Worm (Caenorhabditis elegans) whole organism, late embryonic: ENCODE data around the gene cogc-6.

Experiments
- F13H6.1 ChIP-seq: sonication (generic microtip); optimal IDR thresholded peaks from 2 replicates; lab custom pipeline; 2016; ENCODE audit warnings: missing genetic modification characterization, missing compliant biosample characterization
- lin-11 ChIP-seq: fragments of 200-800 bp; sonication (Bioruptor generic); optimal IDR thresholded peaks from 2 replicates; lab custom pipeline; 2018; ENCODE audit warnings: mild to moderate bottlenecking, missing genetic modification characterization, missing compliant biosample characterization

DNA sequence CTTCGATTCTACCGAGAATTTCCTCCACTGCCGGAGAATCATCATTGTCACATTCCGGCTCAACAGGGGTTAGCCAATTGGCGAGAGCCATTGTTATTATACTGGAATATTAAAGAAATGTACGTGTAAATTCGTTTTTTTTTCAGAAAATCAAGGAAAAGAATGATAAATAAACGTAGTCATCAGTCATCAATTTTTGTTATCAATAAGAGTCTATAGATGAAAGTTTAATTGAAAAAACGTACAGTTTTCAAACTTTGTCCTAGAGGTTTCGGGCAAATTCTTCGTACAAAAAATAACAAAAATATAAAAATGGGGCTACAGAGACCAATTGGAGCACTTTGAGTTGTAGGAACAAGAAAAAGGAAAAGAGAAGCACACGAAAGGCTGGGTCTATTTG lies 22.1 kb downstream of the cogc-6 start, which contains the start of gene F20D6.11:
- no peak for TF ChIP-seq F13H6.1
- TF ChIP-seq lin-11 (tag; lab: Kevin White, UChicago): no peak
